Fruit fly (Drosophila melanogaster) whole organism, embryonic: ENCODE data around the gene Rdl.

Experiments used
- Atf6 ChIP-seq: fragments of 200-800 bp; sonication (Bioruptor generic); IDR thresholded peaks from 2 replicates; pipeline ENCODE4 v1.3.6; 2022; ENCODE audit warnings: missing biosample characterization, missing genetic modification characterization
- CG10209 ChIP-seq: fragments of 200-800 bp; sonication (Bioruptor generic); optimal IDR thresholded peaks from 3 replicates; lab custom pipeline; 2017; ENCODE audit warnings: missing biosample characterization, mild to moderate bottlenecking, missing genetic modification characterization, missing genetic modification reagents
- CG1024 ChIP-seq: fragments of 200-800 bp; sonication (Bioruptor generic); IDR thresholded peaks from 2 replicates; pipeline ENCODE4 v1.3.6; 2022; ENCODE audit warnings: missing biosample characterization, missing genetic modification characterization
- CG11456 ChIP-seq: fragments of 200-800 bp; sonication (Bioruptor generic); IDR thresholded peaks from 3 replicates; pipeline ENCODE4 v1.3.6; 2022; ENCODE audit warnings: missing biosample characterization, missing genetic modification characterization
- CG11560 ChIP-seq: fragments of 200-800 bp; sonication (Bioruptor generic); IDR thresholded peaks from 3 replicates; pipeline ENCODE4 v1.3.6; 2022; ENCODE audit warnings: missing biosample characterization, missing genetic modification characterization
- CG11723 ChIP-seq: fragments of 200-800 bp; sonication (Bioruptor generic); optimal IDR thresholded peaks from 2 replicates; lab custom pipeline; 2017; ENCODE audit warnings: missing biosample characterization, mild to moderate bottlenecking, missing genetic modification characterization
- CG14050 ChIP-seq: fragments of 200-800 bp; sonication (Bioruptor generic); IDR thresholded peaks from 3 replicates; pipeline ENCODE4 v1.3.6; 2022; ENCODE audit warnings: missing biosample characterization, missing genetic modification characterization
- CG18764 ChIP-seq: fragments of 200-800 bp; sonication (Bioruptor generic); optimal IDR thresholded peaks from 3 replicates; lab custom pipeline; 2016; ENCODE audit warnings: missing biosample characterization, missing genetic modification characterization
- CG2678 ChIP-seq: fragments of 200-800 bp; sonication (Bioruptor generic); optimal IDR thresholded peaks from 3 replicates; lab custom pipeline; 2019; ENCODE audit warnings: missing biosample characterization, mild to moderate bottlenecking, missing genetic modification characterization, moderate library complexity
- CG3163 ChIP-seq: fragments of 200-800 bp; sonication (Bioruptor generic); optimal IDR thresholded peaks from 3 replicates; lab custom pipeline; 2016; ENCODE audit warnings: missing biosample characterization, missing genetic modification characterization
- CG34422 ChIP-seq: fragments of 200-800 bp; sonication (Bioruptor generic); IDR thresholded peaks from 3 replicates; pipeline ENCODE4 v1.3.6; 2022; ENCODE audit warnings: missing biosample characterization, missing genetic modification characterization
- CG7786 ChIP-seq: fragments of 200-800 bp; sonication (Bioruptor generic); optimal IDR thresholded peaks from 2 replicates; lab custom pipeline; 2016; ENCODE audit warnings: missing biosample characterization, missing genetic modification characterization
- CkIIα-i1 ChIP-seq: fragments of 200-800 bp; sonication (Bioruptor generic); IDR thresholded peaks from 2 replicates; pipeline ENCODE4 v1.3.6; 2022; ENCODE audit warnings: missing biosample characterization, missing genetic modification characterization
- Dek ChIP-seq: fragments of 200-800 bp; sonication (Bioruptor generic); optimal IDR thresholded peaks from 3 replicates; lab custom pipeline; 2019; ENCODE audit warnings: missing biosample characterization, mild to moderate bottlenecking, missing genetic modification characterization, moderate library complexity
- Dip2 ChIP-seq: fragments of 200-800 bp; sonication (Bioruptor generic); IDR thresholded peaks from 2 replicates; pipeline ENCODE4 v1.3.6; 2022; ENCODE audit warnings: missing biosample characterization, missing genetic modification characterization
- Drgx ChIP-seq: fragments of 200-800 bp; sonication (Bioruptor generic); IDR thresholded peaks from 2 replicates; pipeline ENCODE4 v1.3.6; 2022; ENCODE audit warnings: missing biosample characterization, missing genetic modification characterization
- E2f2 ChIP-seq: fragments of 200-800 bp; sonication (Bioruptor generic); IDR thresholded peaks from 2 replicates; pipeline ENCODE4 v1.3.6; 2022; ENCODE audit warnings: missing biosample characterization, missing genetic modification characterization
- H2.0 ChIP-seq: fragments of 200-800 bp; sonication (Bioruptor generic); IDR thresholded peaks from 2 replicates; pipeline ENCODE4 v1.3.6; 2022; ENCODE audit warnings: missing biosample characterization, missing genetic modification characterization
- HLH54F ChIP-seq: fragments of 200-800 bp; sonication (Bioruptor generic); optimal IDR thresholded peaks from 3 replicates; lab custom pipeline; 2016; ENCODE audit warnings: missing biosample characterization, missing genetic modification characterization
- Mes4 ChIP-seq: fragments of 200-800 bp; sonication (Bioruptor generic); optimal IDR thresholded peaks from 2 replicates; lab custom pipeline; 2016; ENCODE audit warnings: missing biosample characterization, missing genetic modification characterization
- NC2α ChIP-seq: fragments of 200-800 bp; sonication (Bioruptor generic); optimal IDR thresholded peaks from 2 replicates; lab custom pipeline; 2016; ENCODE audit warnings: missing biosample characterization, missing genetic modification characterization
- Nf-YC ChIP-seq: fragments of 200-800 bp; optimal IDR thresholded peaks from 3 replicates; lab custom pipeline; 2019; ENCODE audit warnings: missing biosample characterization, mild to moderate bottlenecking, missing genetic modification characterization, moderate library complexity
- Oli ChIP-seq: fragments of 200-800 bp; sonication (Bioruptor generic); optimal IDR thresholded peaks from 2 replicates; lab custom pipeline; 2018; ENCODE audit warnings: missing biosample characterization, mild to moderate bottlenecking, missing genetic modification characterization, moderate library complexity
- Pdp1 ChIP-seq, 2 experiments: fragments of 200-800 bp; sonication (Bioruptor generic); optimal IDR thresholded peaks; 3 replicates each; lab custom pipeline; 2016; ENCODE audit warnings: missing biosample characterization in 2 of 2, missing genetic modification characterization in 2 of 2, mild to moderate bottlenecking in 1 of 2, moderate library complexity in 1 of 2
- Poxn ChIP-seq: fragments of 200-800 bp; sonication (Bioruptor generic); IDR thresholded peaks from 2 replicates; pipeline ENCODE4 v1.3.6; 2022; ENCODE audit warnings: missing biosample characterization, missing genetic modification characterization
- Sox100B ChIP-seq: fragments of 200-800 bp; sonication (Bioruptor generic); optimal IDR thresholded peaks from 3 replicates; lab custom pipeline; 2018; ENCODE audit warnings: missing biosample characterization, mild to moderate bottlenecking, missing genetic modification characterization
- Vsx1 ChIP-seq: fragments of 200-800 bp; sonication (Bioruptor generic); optimal IDR thresholded peaks from 2 replicates; lab custom pipeline; 2017; ENCODE audit warnings: missing biosample characterization, mild to moderate bottlenecking, missing genetic modification characterization, missing genetic modification reagents
- Xbp1 ChIP-seq: fragments of 200-800 bp; sonication (Bioruptor generic); optimal IDR thresholded peaks from 3 replicates; lab custom pipeline; 2016; ENCODE audit warnings: missing biosample characterization, mild to moderate bottlenecking, missing genetic modification characterization
- Xrp1 ChIP-seq: fragments of 200-800 bp; sonication (Bioruptor generic); IDR thresholded peaks from 2 replicates; pipeline ENCODE4 v1.3.6; 2022; ENCODE audit warnings: missing biosample characterization, missing genetic modification characterization
- ash1 ChIP-seq: fragments of 200-800 bp; sonication (Bioruptor generic); optimal IDR thresholded peaks from 2 replicates; lab custom pipeline; 2018; ENCODE audit warnings: missing biosample characterization, mild to moderate bottlenecking, missing genetic modification characterization
- cas ChIP-seq: fragments of 200-800 bp; sonication (Bioruptor generic); IDR thresholded peaks from 2 replicates; pipeline ENCODE4 v1.3.6; 2022; ENCODE audit warnings: missing biosample characterization, missing genetic modification characterization
- ci ChIP-seq: fragments of 200-800 bp; sonication (Bioruptor generic); IDR thresholded peaks from 3 replicates; pipeline ENCODE4 v1.3.6; 2022; ENCODE audit warnings: missing biosample characterization, missing genetic modification characterization
- crc ChIP-seq: fragments of 200-800 bp; sonication (Bioruptor generic); optimal IDR thresholded peaks from 2 replicates; lab custom pipeline; 2016; ENCODE audit warnings: missing biosample characterization, missing genetic modification characterization
- croc ChIP-seq: fragments of 200-800 bp; sonication (Bioruptor generic); conservative IDR thresholded peaks from 3 replicates; pipeline ENCODE4 v1.3.6; 2022; ENCODE audit warnings: missing biosample characterization, missing genetic modification characterization
- danr ChIP-seq: fragments of 200-800 bp; sonication (Bioruptor generic); IDR thresholded peaks from 2 replicates; pipeline ENCODE4 v1.3.6; 2022; ENCODE audit warnings: missing biosample characterization, missing genetic modification characterization
- dm ChIP-seq: fragments of 200-800 bp; sonication (Bioruptor generic); optimal IDR thresholded peaks from 3 replicates; lab custom pipeline; 2016; ENCODE audit warnings: missing biosample characterization, missing genetic modification characterization
- dpn ChIP-seq, 2 experiments: fragments of 200-800 bp; sonication (Bioruptor generic); optimal IDR thresholded peaks; 3 replicates each; lab custom pipeline; 2016; ENCODE audit warnings: missing biosample characterization in 2 of 2, missing genetic modification characterization in 2 of 2
- dysf ChIP-seq: fragments of 200-800 bp; sonication (Bioruptor generic); IDR thresholded peaks from 3 replicates; pipeline ENCODE4 v1.3.6; 2022; ENCODE audit warnings: missing biosample characterization, missing genetic modification characterization
- exex ChIP-seq: fragments of 200-800 bp; sonication (Bioruptor generic); optimal IDR thresholded peaks from 4 replicates; lab custom pipeline; 2018; ENCODE audit warnings: missing biosample characterization, mild to moderate bottlenecking, missing genetic modification characterization, moderate library complexity
- ham ChIP-seq: fragments of 200-800 bp; sonication (Bioruptor generic); IDR thresholded peaks from 2 replicates; pipeline ENCODE4 v1.3.6; 2022; ENCODE audit warnings: missing biosample characterization, missing genetic modification characterization
- hbn ChIP-seq: fragments of 200-800 bp; sonication (Bioruptor generic); IDR thresholded peaks from 2 replicates; pipeline ENCODE4 v1.3.6; 2022; ENCODE audit warnings: missing biosample characterization, missing genetic modification characterization; ENCODE audit not compliant: partially characterized antibody
- lab ChIP-seq: fragments of 200-800 bp; sonication (Bioruptor generic); optimal IDR thresholded peaks from 3 replicates; lab custom pipeline; 2017; ENCODE audit warnings: missing biosample characterization, missing genetic modification characterization, mild to moderate bottlenecking, moderate library complexity, missing genetic modification reagents
- lola ChIP-seq, 3 experiments: fragments of >200 bp in 2 of 3; fragments of 200-800 bp in 1 of 3; sonication (Bioruptor generic) in 1 of 3; optimal IDR thresholded peaks; 2 replicates each; lab custom pipeline; 2017 to 2019; ENCODE audit warnings: missing biosample characterization in 3 of 3, missing genetic modification characterization in 3 of 3, mild to moderate bottlenecking in 1 of 3, moderate library complexity in 1 of 3
- nerfin-2 ChIP-seq: fragments of 200-800 bp; sonication (Bioruptor generic); IDR thresholded peaks from 2 replicates; pipeline ENCODE4 v1.3.6; 2022; ENCODE audit warnings: missing biosample characterization, missing genetic modification characterization; ENCODE audit not compliant: partially characterized antibody
- psq ChIP-seq: fragments of 200-800 bp; sonication (Bioruptor generic); optimal IDR thresholded peaks from 2 replicates; lab custom pipeline; 2017; ENCODE audit warnings: missing biosample characterization, missing genetic modification characterization
- repo ChIP-seq: fragments of 200-800 bp; sonication (Bioruptor generic); optimal IDR thresholded peaks from 2 replicates; lab custom pipeline; 2016; ENCODE audit warnings: missing biosample characterization, missing genetic modification characterization
- salm ChIP-seq: fragments of 200-800 bp; sonication (Bioruptor generic); optimal IDR thresholded peaks from 2 replicates; lab custom pipeline; 2018; ENCODE audit warnings: missing biosample characterization, mild to moderate bottlenecking, missing genetic modification characterization
- sim ChIP-seq: fragments of 200-800 bp; sonication (Bioruptor generic); IDR thresholded peaks from 2 replicates; pipeline ENCODE4 v1.3.6; 2022; ENCODE audit warnings: missing biosample characterization, missing genetic modification characterization
- sob ChIP-seq: fragments of 200-800 bp; sonication (Bioruptor generic); IDR thresholded peaks from 2 replicates; pipeline ENCODE4 v1.3.6; 2022; ENCODE audit warnings: missing biosample characterization, missing genetic modification characterization
- sug ChIP-seq: fragments of 200-800 bp; optimal IDR thresholded peaks from 2 replicates; lab custom pipeline; 2019; ENCODE audit warnings: missing biosample characterization, mild to moderate bottlenecking, missing genetic modification characterization, moderate library complexity
- trh ChIP-seq: fragments of 200-800 bp; sonication (Bioruptor generic); optimal IDR thresholded peaks from 2 replicates; lab custom pipeline; 2016; ENCODE audit warnings: missing biosample characterization, missing genetic modification characterization
- vvl ChIP-seq: fragments of 200-800 bp; sonication (Bioruptor generic); IDR thresholded peaks from 2 replicates; pipeline ENCODE4 v1.3.6; 2022; ENCODE audit warnings: missing biosample characterization, missing genetic modification characterization
- z ChIP-seq: fragments of 200-800 bp; sonication (Bioruptor generic); IDR thresholded peaks from 3 replicates; pipeline ENCODE4 v1.3.6; 2022; ENCODE audit warnings: missing biosample characterization, missing genetic modification characterization

Gene Rdl

DNA sequence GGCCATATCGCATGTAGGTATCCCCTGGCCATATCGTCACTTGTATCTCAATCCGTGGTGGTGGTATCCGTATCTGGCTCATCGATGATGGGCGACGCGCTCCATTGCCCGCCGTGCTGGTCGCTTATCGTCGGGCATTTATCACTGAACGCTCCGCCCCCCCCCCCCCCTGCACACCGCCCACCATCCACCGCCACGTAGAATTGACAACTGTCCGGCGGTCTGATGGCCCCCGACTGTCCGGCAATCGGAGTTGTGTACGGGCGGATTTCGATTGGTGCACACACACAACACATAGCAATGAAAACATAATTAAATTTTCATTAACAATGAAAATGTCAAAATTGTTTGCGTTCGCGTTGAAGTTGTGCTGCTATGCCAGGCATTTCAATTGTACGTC, 67.5 kb downstream of the Rdl start (continued):
- no peak for TF ChIP-seq CkIIα-i1 (GFP tag; lab: Robert Waterston, UW)
- no peak for TF ChIP-seq CG14050 (GFP tag; lab: Robert Waterston, UW)
- TF ChIP-seq H2.0 = no peak
- no peak for TF ChIP-seq Sox100B (GFP tag; lab: Kevin White, UChicago)
- no peak for TF ChIP-seq E2f2 (GFP tag; lab: Robert Waterston, UW)
- no peak for TF ChIP-seq Dek (tag; lab: Kevin White, UChicago)
- no peak for TF ChIP-seq CG11560 (tag; lab: Robert Waterston, UW)
- TF ChIP-seq ash1 = no peak
- TF ChIP-seq crc = no peak
- peak; percentile 37 for TF ChIP-seq Nf-YC (tag; lab: Kevin White, UChicago)
- no peak for TF ChIP-seq CG11723 (GFP tag; lab: Kevin White, UChicago)
- no peak for TF ChIP-seq psq (GFP tag; lab: Kevin White, UChicago)
- no peak for TF ChIP-seq CG10209 (GFP tag; lab: Kevin White, UChicago)
- TF ChIP-seq CG1024 = no peak
- no peak for TF ChIP-seq z (GFP tag; lab: Robert Waterston, UW)
- no peak for TF ChIP-seq Atf6 (GFP tag; lab: Robert Waterston, UW)
- no peak for TF ChIP-seq nerfin-2 (GFP tag; lab: Robert Waterston, UW)
- peak; percentile 63 for TF ChIP-seq sug (tag; lab: Kevin White, UChicago)
- no peak for TF ChIP-seq Oli (tag; lab: Kevin White, UChicago)
- TF ChIP-seq cas (GFP tag; lab: Robert Waterston, UW) = no peak
- TF ChIP-seq ham (GFP tag; lab: Robert Waterston, UW) = no peak
- TF ChIP-seq HLH54F (GFP tag; lab: Kevin White, UChicago) = no peak
- no peak for TF ChIP-seq CG7786
- no peak for TF ChIP-seq CG3163 (GFP tag; lab: Kevin White, UChicago)
- TF ChIP-seq vvl = 0 out of 2 replicates have a peak, but pooled peaks have one; percentile 18
- no peak for TF ChIP-seq salm (tag; lab: Kevin White, UChicago)
- TF ChIP-seq ci = peak; percentile 27; the same call in 2 of the 3 replicates
- no peak for TF ChIP-seq Mes4
- no peak for TF ChIP-seq lola (GFP tag; optimal IDR thresholded peaks at IDR 0.05; lab: Kevin White, UChicago)
- TF ChIP-seq repo (GFP tag; lab: Kevin White, UChicago) = no peak
- TF ChIP-seq dysf (GFP tag; lab: Robert Waterston, UW) = no peak
- no peak for TF ChIP-seq croc
- no peak for TF ChIP-seq dpn (GFP tag; optimal IDR thresholded peaks at IDR 0.05; lab: Kevin White, UChicago)
- no peak for TF ChIP-seq CG11456 (GFP tag; lab: Robert Waterston, UW)
- no peak for TF ChIP-seq CG2678 (tag; lab: Kevin White, UChicago)
- no peak for TF ChIP-seq dm (GFP tag; lab: Kevin White, UChicago)
- TF ChIP-seq danr (GFP tag; lab: Robert Waterston, UW) = no peak
- TF ChIP-seq Vsx1 (GFP tag; lab: Kevin White, UChicago) = no peak
- no peak for TF ChIP-seq Poxn
- TF ChIP-seq CG18764 = no peak
- no peak for TF ChIP-seq Xrp1
- TF ChIP-seq NC2α (GFP tag; lab: Kevin White, UChicago) = no peak
- no peak for TF ChIP-seq Drgx (GFP tag; lab: Robert Waterston, UW)
- peak; percentile 69 for TF ChIP-seq lab
- TF ChIP-seq sim (GFP tag; lab: Robert Waterston, UW) = no peak
- no peak for TF ChIP-seq trh (GFP tag; lab: Kevin White, UChicago)
- 0 out of 2 replicates have a peak, but pooled peaks have one; percentile 7 for TF ChIP-seq sob
- no peak for TF ChIP-seq CG34422 (GFP tag; lab: Robert Waterston, UW)
- no peak for TF ChIP-seq Dip2
- no peak for TF ChIP-seq hbn (GFP tag; lab: Robert Waterston, UW)
- no peak for TF ChIP-seq Pdp1 (GFP tag; optimal IDR thresholded peaks at IDR 0.05; lab: Kevin White, UChicago)
- no peak for TF ChIP-seq Xbp1
- peak; percentile 65 for TF ChIP-seq exex (tag; lab: Kevin White, UChicago)
